Fruit fly (Drosophila melanogaster): ENCODE measurements around the gene Marf.
"Not testable (repeated sequence)": the region's sequence is repeated elsewhere in the genome, so short reads cannot be mapped to it uniquely, and the experiment has no call there.

DNA sequence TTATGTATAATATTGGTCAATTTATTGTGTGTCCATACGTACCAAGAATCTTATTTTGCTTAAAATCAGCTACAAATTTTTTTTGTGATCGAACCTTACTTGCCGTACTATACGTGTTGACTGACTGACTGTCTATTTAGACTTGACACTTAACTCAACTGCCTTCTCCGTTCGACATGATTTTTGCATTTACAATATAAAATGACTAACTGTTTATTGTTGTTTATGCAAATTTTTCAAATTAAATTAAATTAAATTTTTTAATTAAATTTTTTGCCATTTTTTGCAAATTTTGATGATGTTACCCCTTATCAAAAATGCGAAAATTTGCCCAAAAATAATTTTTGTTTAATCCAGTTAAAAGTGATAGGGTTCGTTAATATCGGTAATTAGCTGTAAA is 53.6 kb downstream of the Marf start, which contains the start of gene CG33668:
- TF ChIP-seq ey (GFP tag; optimal IDR thresholded peaks at IDR 0.05); fru (GFP tag; optimal IDR thresholded peaks at IDR 0.05); br (GFP tag; optimal IDR thresholded peaks at IDR 0.05); Dif (GFP tag; optimal IDR thresholded peaks at IDR 0.05; ENCODE audit: partially characterized antibody); dl (GFP tag; optimal IDR thresholded peaks at IDR 0.05; ENCODE audit: insufficient read depth in 1 of 2, partially characterized antibody in 2 of 2); h (GFP tag; optimal IDR thresholded peaks at IDR 0.05); woc (GFP tag; optimal IDR thresholded peaks at IDR 0.05); foxo (GFP tag; optimal IDR thresholded peaks at IDR 0.05); CG32264 (GFP tag; optimal IDR thresholded peaks at IDR 0.05); usp (GFP tag; optimal IDR thresholded peaks at IDR 0.05); CrebA (GFP tag; optimal IDR thresholded peaks at IDR 0.05; ENCODE audit: borderline replicate concordance); OdsH (GFP tag; optimal IDR thresholded peaks at IDR 0.05): not testable (repeated sequence)

Data from whole organism, wandering third instar larva.